Fruit fly (Drosophila melanogaster) whole organism, pupa: ENCODE results near the gene GAA1.

Experiments used
- CG12605 ChIP-seq: fragments of 200-800 bp; sonication (Bioruptor generic); IDR thresholded peaks from 2 replicates; pipeline ENCODE4 v1.3.6; 2022; ENCODE audit warnings: missing biosample characterization, missing genetic modification characterization
- CG14655 ChIP-seq: fragments of 200-800 bp; sonication (Bioruptor generic); optimal IDR thresholded peaks from 3 replicates; lab custom pipeline; 2017; ENCODE audit warnings: mild to moderate bottlenecking, missing biosample characterization, missing genetic modification reagents, missing genetic modification characterization
- CG8301 ChIP-seq: fragments of 200-800 bp; sonication (Bioruptor generic); optimal IDR thresholded peaks from 2 replicates; lab custom pipeline; 2018; ENCODE audit warnings: missing biosample characterization, mild to moderate bottlenecking, missing genetic modification characterization
- Pif1A ChIP-seq: fragments of 200-800 bp; sonication (Bioruptor generic); optimal IDR thresholded peaks from 3 replicates; lab custom pipeline; 2016; ENCODE audit warnings: missing biosample characterization, missing genetic modification characterization
- fd96Ca ChIP-seq: fragments of 200-800 bp; sonication (Bioruptor generic); IDR thresholded peaks from 3 replicates; pipeline ENCODE4 v1.3.6; 2022; ENCODE audit warnings: missing biosample characterization, missing genetic modification characterization
- rn ChIP-seq: fragments of 200-800 bp; sonication (Bioruptor generic); IDR thresholded peaks from 2 replicates; pipeline ENCODE4 v1.3.6; 2022; ENCODE audit warnings: missing biosample characterization, missing genetic modification characterization

- TF ChIP-seq CG12605 (GFP tag; lab: Robert Waterston, UW) (no peak), CG14655 (GFP tag; lab: Kevin White, UChicago) (no peak), rn (no peak), Pif1A (GFP tag; lab: Kevin White, UChicago) (no peak), fd96Ca (GFP tag; lab: Robert Waterston, UW) (no peak), CG8301 (no peak)
These were observed 19.7 kb downstream of the GAA1 start, which contains the start of gene CG43136 for dm6 chrX:5853461-5853860.
